Fruit fly (Drosophila melanogaster) whole organism, pupa: ENCODE data around the gene Alh.

Experiments
- CG13204 ChIP-seq: fragments of 200-800 bp; sonication (Bioruptor generic); optimal IDR thresholded peaks from 2 replicates; lab custom pipeline; 2018; ENCODE audit warnings: missing biosample characterization, mild to moderate bottlenecking, missing genetic modification characterization, moderate library complexity
- CG14655 ChIP-seq: fragments of 200-800 bp; sonication (Bioruptor generic); optimal IDR thresholded peaks from 3 replicates; lab custom pipeline; 2017; ENCODE audit warnings: mild to moderate bottlenecking, missing biosample characterization, missing genetic modification reagents, missing genetic modification characterization
- CG15710 ChIP-seq: fragments of 200-800 bp; sonication (Bioruptor generic); optimal IDR thresholded peaks from 2 replicates; lab custom pipeline; 2018; ENCODE audit warnings: missing biosample characterization, mild to moderate bottlenecking, missing genetic modification characterization, moderate library complexity
- CG8301 ChIP-seq: fragments of 200-800 bp; sonication (Bioruptor generic); optimal IDR thresholded peaks from 2 replicates; lab custom pipeline; 2018; ENCODE audit warnings: missing biosample characterization, mild to moderate bottlenecking, missing genetic modification characterization
- CG9948 ChIP-seq: fragments of 200-800 bp; sonication (Bioruptor generic); optimal IDR thresholded peaks from 2 replicates; lab custom pipeline; 2018; ENCODE audit warnings: missing biosample characterization, mild to moderate bottlenecking, missing genetic modification characterization, moderate library complexity
- D1 ChIP-seq: fragments of 200-800 bp; sonication (Bioruptor generic); optimal IDR thresholded peaks from 2 replicates; lab custom pipeline; 2018; ENCODE audit warnings: missing biosample characterization, mild to moderate bottlenecking, missing genetic modification characterization, moderate library complexity
- gl ChIP-seq: fragments of 200-800 bp; sonication (Bioruptor generic); optimal IDR thresholded peaks from 2 replicates; lab custom pipeline; 2018; ENCODE audit warnings: missing biosample characterization, mild to moderate bottlenecking, missing genetic modification characterization
- rn ChIP-seq: fragments of 200-800 bp; sonication (Bioruptor generic); IDR thresholded peaks from 2 replicates; pipeline ENCODE4 v1.3.6; 2022; ENCODE audit warnings: missing biosample characterization, missing genetic modification characterization

DNA sequence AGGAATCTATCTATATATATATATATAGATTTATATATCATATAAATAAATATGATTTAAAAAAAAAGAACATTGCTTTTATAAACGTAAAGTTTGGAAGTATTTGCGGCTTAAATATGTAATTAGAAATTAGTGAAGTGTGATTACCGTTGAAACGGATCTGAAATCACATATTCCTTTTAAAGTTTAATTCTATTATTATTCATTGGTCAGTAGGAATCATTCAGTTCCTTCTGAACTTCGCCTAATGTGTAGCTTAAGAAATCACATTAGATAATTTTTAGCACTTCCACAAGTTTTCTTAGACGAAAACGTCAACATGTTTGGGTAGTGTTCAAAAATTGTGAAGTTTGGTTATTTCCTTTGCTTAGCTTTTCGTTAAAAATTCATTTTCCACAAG is 63.5 kb downstream of the Alh start, which contains the start of gene djl:
- no peak for TF ChIP-seq CG9948
- TF ChIP-seq gl (tag; lab: Kevin White, UChicago), result no peak
- TF ChIP-seq rn (GFP tag; lab: Robert Waterston, UW), result no peak
- TF ChIP-seq CG15710 (tag; lab: Kevin White, UChicago), result no peak
- TF ChIP-seq CG13204, result no peak
- no peak for TF ChIP-seq D1 (tag; lab: Kevin White, UChicago)
- no peak for TF ChIP-seq CG8301 (tag; lab: Kevin White, UChicago)
- TF ChIP-seq CG14655 (GFP tag; lab: Kevin White, UChicago), result no peak
